Worm (Caenorhabditis elegans): ENCODE data around the gene nspb-4.
A peak's percentile ranks its signal among the peaks of the same experiment; 100 is the strongest.

- TF ChIP-seq unc-62 (GFP tag; optimal IDR thresholded peaks at IDR 0.05) (no peak), nhr-237 (tag; optimal IDR thresholded peaks at IDR 0.05) (no peak), nhr-28 (tag; optimal IDR thresholded peaks at IDR 0.05) (no peak), pha-4 (tag; optimal IDR thresholded peaks at IDR 0.05) (no peak), ceh-39 (tag; optimal IDR thresholded peaks at IDR 0.05) (peak; percentile 63), blmp-1 (tag; optimal IDR thresholded peaks at IDR 0.05) (no peak), unc-39 (tag; optimal IDR thresholded peaks at IDR 0.05) (no peak), ztf-11 (tag; optimal IDR thresholded peaks at IDR 0.05) (no peak), snpc-4 (tag; optimal IDR thresholded peaks at IDR 0.05) (no peak), mep-1 (tag; optimal IDR thresholded peaks at IDR 0.05) (no peak)
Measured at ce11 chrIV:6601213-6601724, 3.3 kb downstream of the nspb-4 start, which contains the start of gene sup-36.

Data from whole organism, mixed stage, embryonic.